Worm (Caenorhabditis elegans) whole organism, young adult: ENCODE data around the gene hst-3.2.

Source experiments
- F10E7.11 ChIP-seq: sonication (generic microtip); optimal IDR thresholded peaks from 2 replicates; lab custom pipeline; 2017; ENCODE audit warnings: mild to moderate bottlenecking, missing genetic modification characterization, moderate library complexity, missing compliant biosample characterization
- F33H1.4 ChIP-seq: fragments of 200-800 bp; sonication (Bioruptor generic); IDR thresholded peaks from 2 replicates; pipeline ENCODE4 v1.3.6; 2022; ENCODE audit warnings: missing genetic modification reagents, missing genetic modification characterization, missing compliant biosample characterization
- F39B2.1 ChIP-seq: fragments of 200-800 bp; sonication (Bioruptor generic); IDR thresholded peaks from 2 replicates; pipeline ENCODE4 v1.3.6; 2022; ENCODE audit warnings: missing genetic modification reagents, missing genetic modification characterization, missing compliant biosample characterization
- F55B11.4 ChIP-seq: sonication (generic microtip); optimal IDR thresholded peaks from 2 replicates; lab custom pipeline; 2016; ENCODE audit warnings: missing compliant biosample characterization, missing genetic modification characterization, borderline replicate concordance; ENCODE audit not compliant: insufficient read depth
- K12H6.12 ChIP-seq: fragments of 200-800 bp; sonication (Bioruptor generic); optimal IDR thresholded peaks from 2 replicates; lab custom pipeline; 2018; ENCODE audit warnings: mild to moderate bottlenecking, missing genetic modification characterization, missing compliant biosample characterization
- Y67H2A.10 ChIP-seq: fragments of 200-800 bp; sonication (Bioruptor generic); conservative IDR thresholded peaks from 2 replicates; pipeline ENCODE4 v1.3.6; 2022; ENCODE audit warnings: missing genetic modification reagents, missing genetic modification characterization, missing compliant biosample characterization
- aptf-3 ChIP-seq: fragments of 200-800 bp; sonication (Bioruptor generic); IDR thresholded peaks from 2 replicates; pipeline ENCODE4 v1.3.6; 2022; ENCODE audit warnings: missing genetic modification characterization, missing compliant biosample characterization
- atf-7 ChIP-seq: sonication (generic microtip); optimal IDR thresholded peaks from 2 replicates; lab custom pipeline; 2017; ENCODE audit warnings: mild to moderate bottlenecking, missing genetic modification characterization, missing compliant biosample characterization
- attf-6 ChIP-seq: fragments of 200-800 bp; sonication (Bioruptor generic); IDR thresholded peaks from 2 replicates; pipeline ENCODE4 v1.3.6; 2022; ENCODE audit warnings: missing genetic modification reagents, missing genetic modification characterization, missing compliant biosample characterization
- bed-2 ChIP-seq: fragments of 200-800 bp; sonication (Bioruptor generic); IDR thresholded peaks from 2 replicates; pipeline ENCODE4 v1.3.6; 2022; ENCODE audit warnings: missing genetic modification reagents, missing genetic modification characterization, missing compliant biosample characterization
- ccch-3 ChIP-seq: fragments of 200-800 bp; sonication (Bioruptor generic); optimal IDR thresholded peaks from 2 replicates; lab custom pipeline; 2018; ENCODE audit warnings: mild to moderate bottlenecking, missing genetic modification characterization, missing compliant biosample characterization
- cebp-1 ChIP-seq, 2 experiments: fragments of 200-800 bp in 1 of 2; sonication (Bioruptor generic) in 1 of 2; sonication (generic microtip) in 1 of 2; IDR thresholded peaks in 1 of 2; optimal IDR thresholded peaks in 1 of 2; 2 replicates each; pipeline versions ENCODE4 v1.3.6 to Lab custom; 2017 to 2022; ENCODE audit warnings: missing compliant biosample characterization in 2 of 2, missing genetic modification characterization in 2 of 2, mild to moderate bottlenecking in 1 of 2, missing genetic modification reagents in 1 of 2, moderate library complexity in 1 of 2
- ceh-40 ChIP-seq: fragments of 200-800 bp; sonication (Bioruptor generic); IDR thresholded peaks from 2 replicates; pipeline ENCODE4 v1.3.6; 2022; ENCODE audit warnings: missing genetic modification characterization, missing compliant biosample characterization
- ceh-58 ChIP-seq: fragments of 200-800 bp; sonication (Bioruptor generic); IDR thresholded peaks from 2 replicates; pipeline ENCODE4 v1.3.6; 2022; ENCODE audit warnings: missing genetic modification characterization, missing compliant biosample characterization
- ceh-91 ChIP-seq: fragments of 200-800 bp; sonication (Bioruptor generic); IDR thresholded peaks from 2 replicates; pipeline ENCODE4 v1.3.6; 2022; ENCODE audit warnings: missing genetic modification reagents, missing genetic modification characterization, missing compliant biosample characterization
- die-1 ChIP-seq: sonication (generic microtip); optimal IDR thresholded peaks from 2 replicates; lab custom pipeline; 2016; ENCODE audit warnings: missing genotype, mild to moderate bottlenecking, missing genetic modification characterization, missing compliant biosample characterization
- dox-1 ChIP-seq: fragments of 200-800 bp; sonication (Bioruptor generic); IDR thresholded peaks from 2 replicates; pipeline ENCODE4 v1.3.6; 2022; ENCODE audit warnings: missing genetic modification reagents, missing genetic modification characterization, missing compliant biosample characterization
- dpff-1 ChIP-seq: sonication (generic microtip); optimal IDR thresholded peaks from 2 replicates; lab custom pipeline; 2017; ENCODE audit warnings: mild to moderate bottlenecking, missing genetic modification characterization, missing compliant biosample characterization
- egrh-3 ChIP-seq: fragments of 200-800 bp; sonication (Bioruptor generic); IDR thresholded peaks from 2 replicates; pipeline ENCODE4 v1.3.6; 2022; ENCODE audit warnings: missing genetic modification reagents, missing genetic modification characterization, missing compliant biosample characterization
- ekl-4 ChIP-seq: fragments of 200-800 bp; sonication (Bioruptor generic); IDR thresholded peaks from 2 replicates; pipeline ENCODE4 v1.3.6; 2022; ENCODE audit warnings: missing genetic modification reagents, missing genetic modification characterization, missing compliant biosample characterization
- fkh-3 ChIP-seq: sonication (generic microtip); optimal IDR thresholded peaks from 2 replicates; lab custom pipeline; 2016; ENCODE audit warnings: mild to moderate bottlenecking, missing genetic modification characterization, missing compliant biosample characterization
- lag-1 ChIP-seq: fragments of 200-800 bp; sonication (Bioruptor generic); IDR thresholded peaks from 2 replicates; pipeline ENCODE4 v1.3.6; 2022; ENCODE audit warnings: missing genetic modification reagents, missing genetic modification characterization, missing compliant biosample characterization
- lin-54 ChIP-seq: fragments of 200-800 bp; sonication (Bioruptor generic); optimal IDR thresholded peaks from 2 replicates; lab custom pipeline; 2018; ENCODE audit warnings: mild to moderate bottlenecking, missing genetic modification characterization, missing compliant biosample characterization
- lir-1 ChIP-seq: fragments of 200-800 bp; sonication (Bioruptor generic); conservative IDR thresholded peaks from 2 replicates; pipeline ENCODE4 v1.3.6; 2022; ENCODE audit warnings: missing genetic modification reagents, missing genetic modification characterization, missing compliant biosample characterization
- lsl-1 ChIP-seq: fragments of 200-800 bp; sonication (Bioruptor generic); optimal IDR thresholded peaks from 2 replicates; lab custom pipeline; 2018; ENCODE audit warnings: mild to moderate bottlenecking, missing genetic modification characterization, moderate library complexity, missing compliant biosample characterization
- lsy-27 ChIP-seq: sonication (generic microtip); optimal IDR thresholded peaks from 2 replicates; lab custom pipeline; 2017; ENCODE audit warnings: missing genetic modification characterization, mild to moderate bottlenecking, missing compliant biosample characterization, antibody characterized with exemption, missing genotype, borderline replicate concordance; ENCODE audit not compliant: insufficient read depth
- madf-6 ChIP-seq: fragments of 200-800 bp; sonication (Bioruptor generic); IDR thresholded peaks from 2 replicates; pipeline ENCODE4 v1.3.6; 2022; ENCODE audit warnings: missing genetic modification reagents, missing genetic modification characterization, missing compliant biosample characterization
- madf-8 ChIP-seq: fragments of 200-800 bp; sonication (Bioruptor generic); conservative IDR thresholded peaks from 2 replicates; pipeline ENCODE4 v1.3.6; 2022; ENCODE audit warnings: missing genetic modification reagents, missing genetic modification characterization, missing compliant biosample characterization
- mel-28 ChIP-seq: sonication (generic microtip); optimal IDR thresholded peaks from 2 replicates; lab custom pipeline; 2016; ENCODE audit warnings: borderline replicate concordance, mild to moderate bottlenecking, missing genetic modification characterization, missing compliant biosample characterization
- nfya-2 ChIP-seq: fragments of 200-800 bp; sonication (Bioruptor generic); IDR thresholded peaks from 2 replicates; pipeline ENCODE4 v1.3.6; 2022; ENCODE audit warnings: missing genetic modification reagents, missing genetic modification characterization, missing compliant biosample characterization
- nhr-80 ChIP-seq: sonication (generic microtip); optimal IDR thresholded peaks from 2 replicates; lab custom pipeline; 2016; ENCODE audit warnings: missing genetic modification characterization, missing compliant biosample characterization
- sdz-38 ChIP-seq: sonication (generic microtip); optimal IDR thresholded peaks from 2 replicates; lab custom pipeline; 2016; ENCODE audit warnings: missing genotype, missing genetic modification characterization, missing compliant biosample characterization
- snpc-1.3 ChIP-seq: sonication (generic microtip); optimal IDR thresholded peaks from 2 replicates; lab custom pipeline; 2017; ENCODE audit warnings: missing genetic modification characterization, mild to moderate bottlenecking, missing compliant biosample characterization, antibody characterized with exemption, moderate library complexity, missing genotype, missing genetic modification reagents; ENCODE audit not compliant: insufficient read depth
- snpc-3.4 ChIP-seq: sonication (generic microtip); optimal IDR thresholded peaks from 2 replicates; lab custom pipeline; 2017; ENCODE audit warnings: missing genetic modification characterization, mild to moderate bottlenecking, missing compliant biosample characterization, antibody characterized with exemption, moderate library complexity, missing genotype, missing genetic modification reagents
- tbp1 ChIP-seq: fragments of 200-800 bp; sonication (Bioruptor generic); optimal IDR thresholded peaks from 2 replicates; lab custom pipeline; 2018; ENCODE audit warnings: mild to moderate bottlenecking, missing genetic modification characterization, missing compliant biosample characterization
- tlf-1 ChIP-seq: fragments of 200-800 bp; sonication (Bioruptor generic); optimal IDR thresholded peaks from 2 replicates; lab custom pipeline; 2018; ENCODE audit warnings: mild to moderate bottlenecking, missing genetic modification characterization, missing compliant biosample characterization
- unc-130 ChIP-seq: sonication (generic microtip); optimal IDR thresholded peaks from 2 replicates; lab custom pipeline; 2016; ENCODE audit warnings: missing genetic modification reagents, missing genetic modification characterization, missing compliant biosample characterization
- unc-62 ChIP-seq: fragments of 150-350 bp; optimal IDR thresholded peaks from 2 replicates; lab custom pipeline; 2014; ENCODE audit warnings: missing biosample characterization, missing genetic modification reagents, missing genetic modification characterization
- zfh-2 ChIP-seq: fragments of 200-800 bp; sonication (Bioruptor generic); conservative IDR thresholded peaks from 2 replicates; pipeline ENCODE4 v1.3.6; 2022; ENCODE audit warnings: missing genetic modification reagents, missing genetic modification characterization, missing compliant biosample characterization
- ztf-18 ChIP-seq: sonication (generic microtip); optimal IDR thresholded peaks from 2 replicates; lab custom pipeline; 2016; ENCODE audit warnings: missing genotype, mild to moderate bottlenecking, missing genetic modification characterization, missing compliant biosample characterization
- ztf-22 ChIP-seq: fragments of 200-800 bp; sonication (Bioruptor generic); optimal IDR thresholded peaks from 2 replicates; lab custom pipeline; 2018; ENCODE audit warnings: mild to moderate bottlenecking, missing genetic modification characterization, moderate library complexity, missing compliant biosample characterization
- ztf-3 ChIP-seq: fragments of 200-800 bp; sonication (Bioruptor generic); optimal IDR thresholded peaks from 2 replicates; lab custom pipeline; 2018; ENCODE audit warnings: mild to moderate bottlenecking, missing genetic modification characterization, missing compliant biosample characterization

The hst-3.2 gene

DNA sequence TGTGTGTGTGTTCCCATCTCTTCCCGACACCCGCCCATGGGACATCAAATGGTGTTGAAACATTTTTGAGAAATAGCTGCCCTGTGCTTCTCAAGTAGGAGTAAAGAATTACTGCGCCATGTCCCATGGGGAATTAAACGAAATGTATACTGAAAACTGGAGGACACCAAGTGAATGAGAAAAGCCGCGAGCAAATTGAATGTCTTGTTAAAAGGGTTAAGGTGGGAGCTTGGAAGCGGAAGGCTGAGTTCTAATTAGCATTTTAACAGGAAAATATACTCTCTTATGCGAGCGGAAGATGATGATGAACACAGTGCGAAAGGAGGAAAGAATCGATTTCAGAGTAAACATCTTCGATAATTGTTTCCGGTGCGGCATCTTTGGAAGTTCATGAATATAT is 650 bp upstream of the hst-3.2 start:
- no peak for TF ChIP-seq mel-28 (tag; lab: Kevin White, UChicago)
- TF ChIP-seq F39B2.1 (GFP tag; lab: Robert Waterston, UW), result no peak
- TF ChIP-seq ceh-40 (GFP tag; lab: Robert Waterston, UW), result no peak
- no peak for TF ChIP-seq K12H6.12 (tag; lab: Kevin White, UChicago)
- no peak for TF ChIP-seq ceh-58 (GFP tag; lab: Robert Waterston, UW)
- 0 out of 2 replicates have a peak, but pooled peaks have one; percentile 27 for TF ChIP-seq zfh-2 (GFP tag; lab: Robert Waterston, UW)

DNA sequence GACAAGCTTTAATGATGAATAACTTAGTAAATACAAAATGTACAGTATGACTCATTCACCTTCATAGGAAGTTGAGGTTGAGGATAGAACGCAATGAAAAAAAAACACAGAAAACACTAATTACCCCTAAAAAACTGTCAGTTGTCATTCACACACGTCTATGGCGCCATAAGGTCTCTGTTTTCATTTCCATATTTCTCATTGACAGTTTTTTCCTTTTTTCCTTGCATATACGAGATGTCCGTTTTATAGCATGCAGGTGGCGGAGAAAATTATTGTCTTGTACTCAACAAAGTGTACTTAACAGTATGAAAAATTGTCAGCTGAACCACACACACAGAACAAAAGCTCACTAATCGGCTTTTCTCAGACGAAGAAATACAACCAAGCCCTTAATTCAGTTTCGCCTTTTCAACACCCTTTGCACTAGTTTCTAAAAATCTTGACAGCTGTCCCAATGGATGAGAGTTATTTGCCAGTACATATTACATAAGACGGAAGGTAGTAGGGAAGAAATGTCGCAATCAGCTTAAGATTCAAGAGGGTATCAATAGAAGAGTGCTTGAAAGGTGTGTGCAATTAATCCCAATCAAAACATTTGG is 1.1 kb downstream of the hst-3.2 start:
- TF ChIP-seq F55B11.4 (no peak), lin-54 (GFP tag; lab: Kevin White, UChicago) (no peak), lag-1 (GFP tag; lab: Robert Waterston, UW) (no peak), F33H1.4 (GFP tag; lab: Robert Waterston, UW) (no peak), unc-130 (GFP tag; lab: Kevin White, UChicago) (no peak), madf-8 (GFP tag; lab: Robert Waterston, UW) (no peak), F10E7.11 (tag; lab: Kevin White, UChicago) (no peak), madf-6 (no peak), ztf-3 (GFP tag; lab: Kevin White, UChicago) (no peak), lsl-1 (GFP tag; lab: Kevin White, UChicago) (no peak), ztf-18 (tag; lab: Kevin White, UChicago) (no peak), atf-7 (tag; lab: Kevin White, UChicago) (no peak), ceh-91 (GFP tag; lab: Robert Waterston, UW) (no peak)

DNA sequence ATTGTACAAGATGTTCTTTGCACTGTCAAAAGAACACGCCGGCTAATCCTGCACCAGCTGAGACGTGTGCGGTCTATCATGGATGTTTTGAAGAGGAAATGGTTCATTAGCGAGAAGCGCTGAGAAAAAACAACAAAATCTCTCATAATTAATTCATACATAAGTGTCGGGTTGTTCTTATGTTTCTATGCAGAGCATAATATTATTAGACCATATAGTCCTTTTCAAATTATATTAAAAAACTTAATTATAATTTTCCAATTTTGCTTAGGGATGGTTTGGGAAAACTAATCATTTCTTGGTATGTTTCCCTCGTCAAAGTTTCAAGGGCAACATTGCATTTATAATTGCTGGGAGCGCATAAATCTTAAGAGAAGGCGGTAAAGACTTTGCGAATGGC is 2.1 kb downstream of the hst-3.2 start:
- TF ChIP-seq snpc-1.3 (tag; lab: Kevin White, UChicago) (no peak), lir-1 (GFP tag; lab: Robert Waterston, UW) (no peak), cebp-1 (GFP tag; IDR thresholded peaks at IDR 0.05; lab: Robert Waterston, UW) (no peak), cebp-1 (tag; optimal IDR thresholded peaks at IDR 0.05; lab: Kevin White, UChicago) (no peak), Y67H2A.10 (no peak), nhr-80 (tag; lab: Kevin White, UChicago) (no peak), dox-1 (GFP tag; lab: Robert Waterston, UW) (no peak), nfya-2 (GFP tag; lab: Robert Waterston, UW) (no peak), unc-62 (GFP tag; lab: Kevin White, UChicago) (no peak), tlf-1 (GFP tag; lab: Kevin White, UChicago) (no peak), aptf-3 (GFP tag; lab: Robert Waterston, UW) (no peak), ztf-22 (GFP tag; lab: Kevin White, UChicago) (no peak)

- TF ChIP-seq dpff-1 (no peak), lsl-1 (GFP tag; lab: Kevin White, UChicago) (no peak), bed-2 (GFP tag; lab: Robert Waterston, UW) (no peak), ccch-3 (no peak), fkh-3 (tag; lab: Kevin White, UChicago) (no peak), die-1 (tag; lab: Kevin White, UChicago) (no peak), snpc-3.4 (tag; lab: Kevin White, UChicago) (no peak), attf-6 (no peak), sdz-38 (tag; lab: Kevin White, UChicago) (no peak), egrh-3 (no peak), ekl-4 (GFP tag; lab: Robert Waterston, UW) (no peak), tbp1 (GFP tag; lab: Kevin White, UChicago) (no peak), lsy-27 (tag; lab: Kevin White, UChicago) (no peak)
- TF ChIP-seq, all 124 proteins: peak for 0
Observed at ce11 chrX:2920456-2920855, 3.3 kb downstream of the hst-3.2 start.
